Worm (Caenorhabditis elegans) whole organism, L3 larva: ENCODE data around the gene Y48E1C.1.

ENCODE experiments used
- R02D3.7 ChIP-seq: fragments of 150-350 bp; optimal IDR thresholded peaks from 2 replicates; lab custom pipeline; 2014; ENCODE audit warnings: missing biosample characterization, missing genetic modification characterization
- ZK546.5 ChIP-seq: sonication (generic microtip); optimal IDR thresholded peaks from 2 replicates; lab custom pipeline; 2017; ENCODE audit warnings: missing biosample characterization, missing genetic modification characterization
- aly-2 ChIP-seq: fragments of 150-350 bp; optimal IDR thresholded peaks from 2 replicates; lab custom pipeline; 2014; ENCODE audit warnings: missing biosample characterization, missing genetic modification characterization
- ama-1 ChIP-seq: fragments of 150-350 bp; optimal IDR thresholded peaks from 2 replicates; lab custom pipeline; 2018
- ceh-16 ChIP-seq: sonication (generic microtip); optimal IDR thresholded peaks from 2 replicates; lab custom pipeline; 2017; ENCODE audit warnings: missing biosample characterization, missing genetic modification characterization
- ceh-28 ChIP-seq: fragments of 150-350 bp; optimal IDR thresholded peaks from 2 replicates; lab custom pipeline; 2014; ENCODE audit warnings: missing biosample characterization, missing genetic modification reagents, missing genetic modification characterization
- ceh-82 ChIP-seq: fragments of 150-350 bp; optimal IDR thresholded peaks from 2 replicates; lab custom pipeline; 2014; ENCODE audit warnings: missing biosample characterization, missing genetic modification characterization
- ceh-9 ChIP-seq: sonication (generic microtip); optimal IDR thresholded peaks from 2 replicates; lab custom pipeline; 2018; ENCODE audit warnings: missing biosample characterization, missing genetic modification characterization
- daf-12 ChIP-seq: fragments of 150-350 bp; optimal IDR thresholded peaks from 2 replicates; lab custom pipeline; 2014; ENCODE audit warnings: missing biosample characterization, missing genetic modification reagents, missing genetic modification characterization
- egl-27 ChIP-seq: sonication (generic microtip); optimal IDR thresholded peaks from 4 replicates; lab custom pipeline; 2017; ENCODE audit warnings: missing biosample characterization, missing genetic modification reagents, missing genetic modification characterization
- egl-5 ChIP-seq: fragments of 150-350 bp; optimal IDR thresholded peaks from 2 replicates; lab custom pipeline; 2017; ENCODE audit warnings: missing biosample characterization, missing genetic modification reagents, missing genetic modification characterization, inconsistent platforms
- elt-1 ChIP-seq: fragments of 150-350 bp; optimal IDR thresholded peaks from 2 replicates; lab custom pipeline; 2014; ENCODE audit warnings: missing biosample characterization, missing genetic modification characterization
- elt-2 ChIP-seq: sonication (generic microtip); optimal IDR thresholded peaks from 2 replicates; lab custom pipeline; 2016; ENCODE audit warnings: missing genetic modification reagents, mild to moderate bottlenecking, missing genetic modification characterization, missing compliant biosample characterization
- elt-3 ChIP-seq, 3 experiments: fragments of 150-350 bp in 1 of 3; sonication (generic microtip) in 2 of 3; optimal IDR thresholded peaks; 2 replicates in 2 of 3; 4 replicates in 1 of 3; lab custom pipeline; 2014 to 2017; ENCODE audit warnings: missing biosample characterization in 3 of 3, missing genetic modification characterization in 3 of 3
- eor-1 ChIP-seq, 2 experiments: fragments of 150-350 bp; optimal IDR thresholded peaks; 2 replicates each; lab custom pipeline; 2014 to 2018; ENCODE audit warnings: missing biosample characterization in 2 of 2, missing genetic modification characterization in 2 of 2
- fkh-10 ChIP-seq: sonication (generic microtip); optimal IDR thresholded peaks from 2 replicates; lab custom pipeline; 2017; ENCODE audit warnings: missing biosample characterization, missing genetic modification reagents, missing genetic modification characterization
- fkh-2 ChIP-seq: fragments of 150-350 bp; optimal IDR thresholded peaks from 2 replicates; lab custom pipeline; 2014; ENCODE audit warnings: missing biosample characterization, missing genetic modification reagents, missing genetic modification characterization
- fos-1 ChIP-seq: fragments of 150-350 bp; optimal IDR thresholded peaks from 2 replicates; lab custom pipeline; 2014; ENCODE audit warnings: missing biosample characterization, missing genetic modification characterization
- hmg-11 ChIP-seq: sonication (generic microtip); optimal IDR thresholded peaks from 2 replicates; lab custom pipeline; 2016; ENCODE audit warnings: missing genetic modification characterization, missing compliant biosample characterization
- jun-1 ChIP-seq: fragments of 150-350 bp; optimal IDR thresholded peaks from 2 replicates; lab custom pipeline; 2014; ENCODE audit warnings: missing biosample characterization, missing genetic modification reagents, missing genetic modification characterization
- lin-15B ChIP-seq: fragments of 150-350 bp; optimal IDR thresholded peaks from 2 replicates; lab custom pipeline; 2014; ENCODE audit warnings: missing biosample characterization, missing genetic modification characterization
- lin-39 ChIP-seq: fragments of 150-350 bp; optimal IDR thresholded peaks from 2 replicates; lab custom pipeline; 2018; ENCODE audit warnings: missing biosample characterization, missing genetic modification reagents, missing genetic modification characterization
- lsy-12 ChIP-seq: sonication (generic microtip); optimal IDR thresholded peaks from 2 replicates; lab custom pipeline; 2016; ENCODE audit warnings: mild to moderate bottlenecking, missing genetic modification characterization, missing compliant biosample characterization
- mdl-1 ChIP-seq: fragments of 150-350 bp; optimal IDR thresholded peaks from 2 replicates; lab custom pipeline; 2014; ENCODE audit warnings: missing biosample characterization, missing genetic modification characterization
- mml-1 ChIP-seq: fragments of 150-350 bp; sonication (generic microtip); optimal IDR thresholded peaks from 3 replicates; lab custom pipeline; 2014; ENCODE audit warnings: missing biosample characterization, missing genetic modification characterization
- nfya-1 ChIP-seq: sonication (generic microtip); optimal IDR thresholded peaks from 2 replicates; lab custom pipeline; 2017; ENCODE audit warnings: missing genetic modification characterization, mild to moderate bottlenecking, missing compliant biosample characterization, antibody characterized with exemption, moderate library complexity; ENCODE audit not compliant: insufficient read depth
- nhr-11 ChIP-seq: fragments of 150-350 bp; optimal IDR thresholded peaks from 2 replicates; lab custom pipeline; 2014; ENCODE audit warnings: missing biosample characterization, missing genetic modification characterization
- nhr-12 ChIP-seq: fragments of 150-350 bp; optimal IDR thresholded peaks from 2 replicates; lab custom pipeline; 2014; ENCODE audit warnings: missing biosample characterization, missing genetic modification characterization
- nhr-23 ChIP-seq: fragments of 150-350 bp; optimal IDR thresholded peaks from 2 replicates; lab custom pipeline; 2014; ENCODE audit warnings: missing biosample characterization, missing genetic modification reagents, missing genetic modification characterization
- nhr-237 ChIP-seq: fragments of 150-350 bp; optimal IDR thresholded peaks from 2 replicates; lab custom pipeline; 2014; ENCODE audit warnings: missing biosample characterization, missing genetic modification characterization
- nhr-25 ChIP-seq: sonication (generic microtip); optimal IDR thresholded peaks from 2 replicates; lab custom pipeline; 2017; ENCODE audit warnings: missing biosample characterization, missing genetic modification characterization
- nhr-28 ChIP-seq: fragments of 150-350 bp; optimal IDR thresholded peaks from 2 replicates; lab custom pipeline; 2014; ENCODE audit warnings: missing biosample characterization, missing genetic modification characterization
- nhr-43 ChIP-seq: sonication (generic microtip); optimal IDR thresholded peaks from 2 replicates; lab custom pipeline; 2016; ENCODE audit warnings: mild to moderate bottlenecking, missing genetic modification characterization, missing compliant biosample characterization; ENCODE audit not compliant: poor library complexity, severe bottlenecking
- nhr-67 ChIP-seq: fragments of 150-350 bp; optimal IDR thresholded peaks from 2 replicates; lab custom pipeline; 2014; ENCODE audit warnings: missing biosample characterization, missing genetic modification characterization
- nhr-76 ChIP-seq: fragments of 150-350 bp; sonication (generic microtip); optimal IDR thresholded peaks from 5 replicates; lab custom pipeline; 2014; ENCODE audit warnings: missing biosample characterization, missing genetic modification characterization
- nhr-77 ChIP-seq: fragments of 150-350 bp; optimal IDR thresholded peaks from 2 replicates; lab custom pipeline; 2014; ENCODE audit warnings: missing biosample characterization, missing genetic modification characterization
- pha-4 ChIP-seq: fragments of 150-350 bp; optimal IDR thresholded peaks from 2 replicates; lab custom pipeline; 2014; ENCODE audit warnings: missing biosample characterization, missing genetic modification reagents, missing genetic modification characterization
- pqm-1 ChIP-seq: fragments of 150-350 bp; optimal IDR thresholded peaks from 2 replicates; lab custom pipeline; 2017; ENCODE audit warnings: missing biosample characterization, missing genetic modification characterization, inconsistent platforms
- sea-2 ChIP-seq: fragments of 150-350 bp; sonication (generic microtip); optimal IDR thresholded peaks from 4 replicates; lab custom pipeline; 2014; ENCODE audit warnings: missing biosample characterization, missing genetic modification reagents, missing genetic modification characterization
- skn-1 ChIP-seq: fragments of 150-350 bp; optimal IDR thresholded peaks from 2 replicates; lab custom pipeline; 2014; ENCODE audit warnings: missing biosample characterization, missing genetic modification characterization
- snpc-4 ChIP-seq: fragments of 150-350 bp; optimal IDR thresholded peaks from 2 replicates; lab custom pipeline; 2014; ENCODE audit warnings: missing biosample characterization, missing genetic modification characterization
- tbx-2 ChIP-seq: sonication (generic microtip); optimal IDR thresholded peaks from 2 replicates; lab custom pipeline; 2016; ENCODE audit warnings: mild to moderate bottlenecking, missing genetic modification characterization, missing compliant biosample characterization
- unc-62 ChIP-seq: fragments of 150-350 bp; sonication (generic microtip); optimal IDR thresholded peaks from 4 replicates; lab custom pipeline; 2014; ENCODE audit warnings: missing biosample characterization, missing genetic modification reagents, missing genetic modification characterization
- zag-1 ChIP-seq: fragments of 150-350 bp; optimal IDR thresholded peaks from 2 replicates; lab custom pipeline; 2014; ENCODE audit warnings: missing biosample characterization, missing genetic modification characterization
- ztf-11 ChIP-seq: fragments of 150-350 bp; optimal IDR thresholded peaks from 2 replicates; lab custom pipeline; 2014; ENCODE audit warnings: missing biosample characterization, missing genetic modification characterization
- ztf-4 ChIP-seq: fragments of 150-350 bp; optimal IDR thresholded peaks from 2 replicates; lab custom pipeline; 2014; ENCODE audit warnings: missing biosample characterization, missing genetic modification characterization

Gene Y48E1C.1

DNA sequence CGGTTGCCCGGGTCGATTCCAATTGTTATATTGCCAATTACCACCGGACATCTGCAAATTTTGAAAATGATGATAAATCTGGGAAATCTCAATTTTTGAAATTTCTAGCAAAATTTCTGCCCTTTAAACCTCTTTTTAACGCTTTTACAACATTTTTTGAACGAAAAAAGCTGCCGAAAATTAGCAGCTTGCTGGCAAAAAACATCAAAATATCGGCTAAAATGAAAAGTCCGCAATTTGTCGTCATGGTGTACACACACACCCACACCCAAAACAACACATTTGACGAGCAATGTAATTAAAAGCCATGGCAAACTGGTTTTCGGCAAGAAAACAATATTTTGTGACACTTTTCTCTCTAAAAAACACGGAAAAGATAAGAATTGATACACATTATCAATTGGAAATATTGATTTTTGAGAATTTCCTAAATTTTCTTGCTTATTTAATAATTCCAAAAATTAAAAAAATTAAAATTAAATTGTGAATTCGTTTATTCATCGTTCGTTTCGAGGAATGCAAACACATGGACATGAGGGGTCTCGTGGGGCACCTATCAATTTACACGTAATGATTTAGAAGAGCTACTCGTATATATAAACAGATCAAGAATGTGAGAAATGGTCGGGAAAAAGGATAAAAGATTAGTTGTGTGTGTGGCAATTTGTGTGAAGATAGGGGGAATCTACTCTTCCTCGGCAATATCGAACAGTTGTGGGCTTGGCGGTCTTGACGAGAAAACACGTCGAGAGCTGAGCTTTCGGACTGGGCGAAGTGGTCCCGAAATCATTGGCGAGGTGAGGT is 46.0 kb downstream of the Y48E1C.1 start, which contains the start of gene pqn-27:
TSS of gene pqn-27 (minus strand) at position 51 of the 804 bp plus-strand sequence.
- peak; percentile 65 for TF ChIP-seq pha-4 (tag; lab: Kevin White, UChicago)
- peak; percentile 80 for TF ChIP-seq nhr-43
- TF ChIP-seq nhr-23 (tag; lab: Kevin White, UChicago): peak; percentile 73
- TF ChIP-seq snpc-4 (tag; lab: Kevin White, UChicago): no peak
- TF ChIP-seq elt-2 (tag; lab: Kevin White, UChicago): peak; percentile 60
- TF ChIP-seq lin-39 (tag; lab: Kevin White, UChicago): peak; percentile 34
- peak; percentile 78 for TF ChIP-seq ztf-4 (tag; lab: Kevin White, UChicago)
- peak; percentile 96 for TF ChIP-seq ama-1 (lab: Kevin White, UChicago)
- TF ChIP-seq elt-1 (tag; lab: Kevin White, UChicago): no peak
- peak; percentile 44 for TF ChIP-seq skn-1
- TF ChIP-seq aly-2 (tag; lab: Kevin White, UChicago): no peak
- peak; percentile 59 for TF ChIP-seq tbx-2
- TF ChIP-seq ZK546.5: no peak
- peak in 1 of 3 experiments; percentile 86 for TF ChIP-seq elt-3 (tag; optimal IDR thresholded peaks at IDR 0.05; lab: Kevin White, UChicago)
- no peak for TF ChIP-seq unc-62 (GFP tag; lab: Kevin White, UChicago)
- TF ChIP-seq nhr-67: no peak
- peak; percentile 89 for TF ChIP-seq egl-5 (tag; lab: Kevin White, UChicago)
- TF ChIP-seq jun-1 (tag; lab: Kevin White, UChicago): peak; percentile 6
- TF ChIP-seq nhr-28 (tag; lab: Kevin White, UChicago): no peak
- TF ChIP-seq sea-2: no peak
- TF ChIP-seq nfya-1 (tag; lab: Kevin White, UChicago): peak; percentile 70
- peak; percentile 91 for TF ChIP-seq lsy-12 (tag; lab: Kevin White, UChicago)
- peak; percentile 61 for TF ChIP-seq pqm-1 (tag; lab: Kevin White, UChicago)
- peak; percentile 56 for TF ChIP-seq lin-15B (tag; lab: Kevin White, UChicago)
- TF ChIP-seq mml-1: no peak
- TF ChIP-seq ceh-82: no peak
- peak; percentile 70 for TF ChIP-seq nhr-25 (tag; lab: Kevin White, UChicago)
- peak; percentile 76 for TF ChIP-seq nhr-77 (tag; lab: Kevin White, UChicago)
- no peak for TF ChIP-seq nhr-76
- peak; percentile 80 for TF ChIP-seq ceh-28 (tag; lab: Kevin White, UChicago)
- TF ChIP-seq zag-1 (tag; lab: Kevin White, UChicago): no peak
- no peak for TF ChIP-seq ceh-9
- TF ChIP-seq hmg-11: peak; percentile 34

DNA sequence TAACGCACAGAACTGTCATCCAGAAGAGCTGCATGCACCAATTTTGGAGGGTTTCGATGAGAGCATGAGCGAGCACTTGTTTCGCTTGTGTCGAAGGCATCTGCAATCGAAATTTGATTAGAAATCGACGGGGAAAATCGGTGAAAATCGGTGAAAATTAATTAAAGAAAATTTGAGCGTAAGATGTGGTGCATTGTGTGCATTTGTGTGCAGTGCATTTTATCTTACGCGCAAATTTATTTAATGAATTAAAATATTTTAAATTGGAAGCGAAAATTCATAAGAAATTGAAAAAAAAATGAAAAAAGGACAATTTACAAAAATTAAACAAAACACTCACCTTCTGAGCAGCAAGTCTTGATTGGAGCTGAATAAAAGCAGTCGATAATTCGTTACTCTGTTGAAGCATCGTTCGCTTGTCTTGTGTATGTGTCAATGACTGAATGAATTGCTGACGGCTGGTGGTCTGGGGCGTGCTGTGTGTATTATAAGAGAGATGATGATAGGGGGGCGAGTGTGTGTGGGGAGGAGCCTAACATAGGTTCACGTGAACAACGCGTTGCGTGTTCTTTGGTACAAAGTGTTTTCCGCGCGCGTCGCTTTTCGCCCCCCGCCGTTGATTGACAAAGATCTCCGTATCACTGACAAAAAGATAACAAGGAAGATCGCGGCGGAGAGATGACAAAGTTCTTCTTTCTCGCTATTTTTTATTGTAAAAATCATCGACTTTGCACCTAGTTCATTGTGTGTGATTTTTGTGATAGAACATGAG is 47.0 kb downstream of the Y48E1C.1 start:
- no peak for TF ChIP-seq eor-1 (tag; optimal IDR thresholded peaks at IDR 0.05; lab: Kevin White, UChicago)
- no peak for TF ChIP-seq nhr-76
- TF ChIP-seq ceh-9: no peak
- TF ChIP-seq ztf-4 (tag; lab: Kevin White, UChicago): no peak
- TF ChIP-seq daf-12: no peak
- peak; percentile 75 for TF ChIP-seq mdl-1 (tag; lab: Kevin White, UChicago)
- TF ChIP-seq zag-1 (tag; lab: Kevin White, UChicago): no peak
- TF ChIP-seq lin-39 (tag; lab: Kevin White, UChicago): peak; percentile 90
- peak; percentile 4 for TF ChIP-seq R02D3.7 (tag; lab: Kevin White, UChicago)
- peak; percentile 88 for TF ChIP-seq mml-1
- no peak for TF ChIP-seq nhr-12
- TF ChIP-seq nhr-67: no peak
- TF ChIP-seq fkh-2 (tag; lab: Kevin White, UChicago): no peak
- peak; percentile 74 for TF ChIP-seq nfya-1 (tag; lab: Kevin White, UChicago)
- TF ChIP-seq nhr-28 (tag; lab: Kevin White, UChicago): no peak
- no peak for TF ChIP-seq ZK546.5
- no peak for TF ChIP-seq ceh-16 (tag; lab: Kevin White, UChicago)
- TF ChIP-seq lin-15B (tag; lab: Kevin White, UChicago): peak; percentile 22
- TF ChIP-seq jun-1 (tag; lab: Kevin White, UChicago): peak; percentile 86
- TF ChIP-seq elt-2 (tag; lab: Kevin White, UChicago): peak; percentile 97
- peak; percentile 7 for TF ChIP-seq hmg-11
- TF ChIP-seq ztf-11 (tag; lab: Kevin White, UChicago): no peak
- no peak for TF ChIP-seq sea-2
- TF ChIP-seq nhr-77 (tag; lab: Kevin White, UChicago): no peak
- peak; percentile 94 for TF ChIP-seq nhr-43
- TF ChIP-seq nhr-11 (tag; lab: Kevin White, UChicago): peak; percentile 58
- TF ChIP-seq pha-4 (tag; lab: Kevin White, UChicago): peak; percentile 19
- peak; percentile 2 for TF ChIP-seq fos-1 (tag; lab: Kevin White, UChicago)
- no peak for TF ChIP-seq fkh-10 (GFP tag; lab: Kevin White, UChicago)
- no peak for TF ChIP-seq nhr-237 (tag; lab: Kevin White, UChicago)
- TF ChIP-seq lsy-12 (tag; lab: Kevin White, UChicago): peak; percentile 32
- TF ChIP-seq unc-62 (GFP tag; lab: Kevin White, UChicago): peak; percentile 76
- TF ChIP-seq tbx-2: peak; percentile 37
- peak; percentile 70 for TF ChIP-seq elt-1 (tag; lab: Kevin White, UChicago)
- TF ChIP-seq ceh-82: no peak
- peak; percentile 84 for TF ChIP-seq egl-27 (tag; lab: Kevin White, UChicago)
